Worm (Caenorhabditis elegans): ENCODE data around the gene C36E6.2.

Gene C36E6.2

DNA sequence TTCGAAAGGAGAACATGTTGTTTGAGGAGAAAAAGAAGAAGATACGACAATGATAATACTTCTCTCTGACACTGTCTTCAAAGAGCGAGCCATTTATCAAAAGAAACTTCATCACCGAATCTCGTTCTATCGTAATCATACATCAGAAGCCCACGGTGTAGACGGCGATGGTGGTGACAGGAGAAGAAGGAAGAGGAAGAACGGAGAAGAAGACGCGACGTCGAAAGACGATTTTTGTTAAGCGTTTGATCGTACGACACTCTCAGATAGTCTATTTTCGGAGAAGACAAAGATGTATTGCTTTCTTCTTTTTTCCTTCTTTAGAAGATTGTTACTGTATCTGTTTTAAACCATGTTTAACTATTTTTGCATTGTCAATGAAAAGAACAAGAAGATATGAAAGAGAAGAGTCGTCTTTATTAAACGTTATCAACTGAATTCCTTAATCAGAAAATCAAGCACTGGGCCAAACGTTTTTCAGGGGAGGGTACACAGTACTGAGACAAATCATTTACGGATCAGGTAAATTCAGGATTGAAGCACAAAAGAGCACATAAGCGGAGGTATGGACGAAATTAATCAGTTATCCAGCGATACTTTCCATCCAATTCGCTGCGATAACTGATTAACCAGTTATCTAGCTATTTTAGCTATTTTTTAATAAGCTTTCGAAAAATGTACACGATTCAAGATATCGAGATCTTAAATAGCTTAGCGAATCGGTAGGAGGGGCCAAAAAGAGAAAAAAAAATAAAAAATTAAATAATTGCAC lies 31.5 kb upstream of the C36E6.2 start (continued):
- TF ChIP-seq ceh-8 (GFP tag; optimal IDR thresholded peaks at IDR 0.05) (no peak), ztf-11 (tag; optimal IDR thresholded peaks at IDR 0.05) (no peak), snu-23 (GFP tag; optimal IDR thresholded peaks at IDR 0.05) (peak; percentile 54), Y116A8C.19 (tag; optimal IDR thresholded peaks at IDR 0.05; ENCODE audit: borderline replicate concordance) (no peak), aha-1 (tag; optimal IDR thresholded peaks at IDR 0.05) (no peak), ces-1 (GFP tag; optimal IDR thresholded peaks at IDR 0.05) (no peak), isw-1 (GFP tag; IDR thresholded peaks at IDR 0.05) (no peak), swsn-7 (tag; optimal IDR thresholded peaks at IDR 0.05) (no peak), rnt-1 (tag; optimal IDR thresholded peaks at IDR 0.05) (no peak), ets-5 (GFP tag; IDR thresholded peaks at IDR 0.05) (0 out of 2 replicates have a peak, but pooled peaks have one; percentile 7), nhr-19 (GFP tag; conservative IDR thresholded peaks at IDR 0.05) (peak; percentile 37; the same call in 1 of the 2 replicates), sptf-1 (tag; optimal IDR thresholded peaks at IDR 0.05) (no peak), lin-15B (tag; optimal IDR thresholded peaks at IDR 0.05) (no peak), nhr-85 (tag) (peak; percentile 91), mep-1 (tag; optimal IDR thresholded peaks at IDR 0.05) (peak; percentile 21), nhr-12 (tag; optimal IDR thresholded peaks at IDR 0.05) (no peak), lin-13 (GFP tag; optimal IDR thresholded peaks at IDR 0.05) (peak; percentile 22), nhr-76 (tag; optimal IDR thresholded peaks at IDR 0.05) (no peak), elt-3 (tag; optimal IDR thresholded peaks at IDR 0.05) (peak in 3 of 6 experiments; percentile 2 to 80 (median 70)), unc-62 (GFP tag; optimal IDR thresholded peaks at IDR 0.05) (no peak), zag-1 (tag; optimal IDR thresholded peaks at IDR 0.05) (no peak), mef-2 (tag; optimal IDR thresholded peaks at IDR 0.05) (no peak), fos-1 (tag; optimal IDR thresholded peaks at IDR 0.05) (peak; percentile 48), lir-3 (tag; optimal IDR thresholded peaks at IDR 0.05; ENCODE audit: poor library complexity) (no peak), lin-14 (GFP tag; optimal IDR thresholded peaks at IDR 0.05) (peak; percentile 45), fkh-8 (tag; optimal IDR thresholded peaks at IDR 0.05) (no peak), unc-86 (tag; optimal IDR thresholded peaks at IDR 0.05) (no peak), tbx-2 (tag; optimal IDR thresholded peaks at IDR 0.05) (peak; percentile 13), fkh-4 (tag; optimal IDR thresholded peaks at IDR 0.05; ENCODE audit: borderline replicate concordance) (no peak), hlh-17 (GFP tag; optimal IDR thresholded peaks at IDR 0.05; ENCODE audit: borderline replicate concordance) (no peak), unc-30 (tag; optimal IDR thresholded peaks at IDR 0.05) (no peak), ceh-82 (tag; optimal IDR thresholded peaks at IDR 0.05) (no peak), sox-4 (tag; optimal IDR thresholded peaks at IDR 0.05) (no peak), sup-37 (GFP tag; optimal IDR thresholded peaks at IDR 0.05) (no peak), egl-13 (tag; optimal IDR thresholded peaks at IDR 0.05) (no peak), xbp-1 (tag; optimal IDR thresholded peaks at IDR 0.05) (no peak), pqm-1 (tag; optimal IDR thresholded peaks at IDR 0.05) (no peak), blmp-1 (tag; optimal IDR thresholded peaks at IDR 0.05) (peak; percentile 73), pax-3 (tag; optimal IDR thresholded peaks at IDR 0.05) (no peak), nhr-90 (tag; optimal IDR thresholded peaks at IDR 0.05; ENCODE audit: poor library complexity) (peak; percentile 83), nhr-77 (tag; optimal IDR thresholded peaks at IDR 0.05) (no peak), egl-27 (tag; optimal IDR thresholded peaks at IDR 0.05) (no peak), C04F5.9 (tag; optimal IDR thresholded peaks at IDR 0.05) (no peak), dpl-1 (GFP tag; optimal IDR thresholded peaks at IDR 0.05) (no peak), jun-1 (tag; optimal IDR thresholded peaks at IDR 0.05) (peak; percentile 26), C34B4.2 (tag; optimal IDR thresholded peaks at IDR 0.05) (no peak), mdl-1 (tag; optimal IDR thresholded peaks at IDR 0.05) (peak in 1 of 2 experiments; percentile 42), aly-2 (tag; optimal IDR thresholded peaks at IDR 0.05) (peak; percentile 59), ztf-4 (tag; optimal IDR thresholded peaks at IDR 0.05) (peak; percentile 94), unc-98 (GFP tag; IDR thresholded peaks at IDR 0.05) (no peak), F16B12.6 (tag; optimal IDR thresholded peaks at IDR 0.05) (no peak), tlp-1 (tag; optimal IDR thresholded peaks at IDR 0.05) (no peak)

All from whole organism, L1 larva.